Fruit fly (Drosophila melanogaster) whole organism, prepupa: Measurements from ENCODE around the gene CG43330.

Source experiments
- CG3032 ChIP-seq: fragments of 200-800 bp; optimal IDR thresholded peaks from 2 replicates; lab custom pipeline; 2019; ENCODE audit warnings: missing biosample characterization, mild to moderate bottlenecking, missing genetic modification characterization, moderate library complexity
- CG4318 ChIP-seq: fragments of 200-800 bp; sonication (Bioruptor generic); optimal IDR thresholded peaks from 3 replicates; lab custom pipeline; 2017; ENCODE audit warnings: missing biosample characterization, mild to moderate bottlenecking, missing genetic modification characterization
- CG6808 ChIP-seq: fragments of 200-800 bp; sonication (Bioruptor generic); optimal IDR thresholded peaks from 3 replicates; lab custom pipeline; 2017; ENCODE audit warnings: missing biosample characterization, missing genetic modification characterization, mild to moderate bottlenecking, moderate library complexity, missing genetic modification reagents
- CG6854 ChIP-seq: fragments of 200-800 bp; sonication (Bioruptor generic); optimal IDR thresholded peaks from 2 replicates; lab custom pipeline; 2017; ENCODE audit warnings: missing biosample characterization, mild to moderate bottlenecking, missing genetic modification characterization
- CG8119 ChIP-seq: fragments of 200-800 bp; sonication (Bioruptor generic); IDR thresholded peaks from 3 replicates; pipeline ENCODE4 v1.3.6; 2022; ENCODE audit warnings: missing biosample characterization, missing genetic modification characterization
- Eip75B ChIP-seq: fragments of 200-800 bp; sonication (Bioruptor generic); optimal IDR thresholded peaks from 3 replicates; lab custom pipeline; 2016; ENCODE audit warnings: missing biosample characterization, missing genetic modification characterization
- Eip78C ChIP-seq: fragments of 200-800 bp; sonication (Bioruptor generic); peaks from one replicate; lab custom pipeline; 2016; ENCODE audit warnings: missing biosample characterization, missing genetic modification characterization
- Lpt ChIP-seq: fragments of 200-800 bp; sonication (Bioruptor generic); optimal IDR thresholded peaks from 3 replicates; lab custom pipeline; 2016; ENCODE audit warnings: missing biosample characterization, missing genetic modification characterization
- Met ChIP-seq: fragments of 200-800 bp; sonication (Bioruptor generic); optimal IDR thresholded peaks from 3 replicates; lab custom pipeline; 2016; ENCODE audit warnings: missing biosample characterization, missing genetic modification characterization
- OdsH ChIP-seq: fragments of 200-800 bp; sonication (Bioruptor generic); optimal IDR thresholded peaks from 3 replicates; lab custom pipeline; 2016; ENCODE audit warnings: missing biosample characterization, missing genetic modification characterization
- acj6 ChIP-seq: fragments of 200-800 bp; sonication (Bioruptor generic); optimal IDR thresholded peaks from 3 replicates; lab custom pipeline; 2016; ENCODE audit warnings: missing biosample characterization, missing genetic modification characterization
- spab ChIP-seq: fragments of 200-800 bp; sonication (Bioruptor generic); optimal IDR thresholded peaks from 2 replicates; lab custom pipeline; 2017; ENCODE audit warnings: missing biosample characterization, mild to moderate bottlenecking, missing genetic modification characterization, missing genetic modification reagents

- TF ChIP-seq spab (GFP tag; lab: Kevin White, UChicago) (no peak), Lpt (GFP tag; lab: Kevin White, UChicago) (no peak), CG6854 (GFP tag; lab: Kevin White, UChicago) (no peak), CG4318 (GFP tag; lab: Kevin White, UChicago) (no peak), Met (GFP tag; lab: Kevin White, UChicago) (no peak), Eip78C (GFP tag; lab: Kevin White, UChicago) (no peak), acj6 (no peak), CG8119 (GFP tag; lab: Robert Waterston, UW) (no peak), CG6808 (GFP tag; lab: Kevin White, UChicago) (no peak), CG3032 (tag; lab: Kevin White, UChicago) (no peak), Eip75B (GFP tag; lab: Kevin White, UChicago) (no peak), OdsH (GFP tag; lab: Kevin White, UChicago) (no peak)
Measured at dm6 chr3L:22471586-22472291, 32.5 kb downstream of the CG43330 start.
